Worm (Caenorhabditis elegans) whole organism, early embryonic: ENCODE data around the gene T11F9.14.

Experiments
- aly-1 ChIP-seq: sonication (generic microtip); optimal IDR thresholded peaks from 2 replicates; lab custom pipeline; 2016; ENCODE audit warnings: missing genetic modification characterization, missing compliant biosample characterization
- ceh-13 ChIP-seq: fragments of 200-800 bp; sonication (Bioruptor generic); optimal IDR thresholded peaks from 2 replicates; lab custom pipeline; 2018; ENCODE audit warnings: mild to moderate bottlenecking, missing genetic modification characterization, missing compliant biosample characterization
- flt-1 ChIP-seq: fragments of 200-800 bp; sonication (Bioruptor generic); IDR thresholded peaks from 2 replicates; pipeline ENCODE4 v1.3.6; 2022; ENCODE audit warnings: missing genetic modification characterization, missing compliant biosample characterization

ce11 chrV:11525338-11525737 is 44.7 kb upstream of the T11F9.14 start:
- TF ChIP-seq aly-1 (no peak), flt-1 (GFP tag; lab: Robert Waterston, UW) (no peak), ceh-13 (GFP tag; lab: Kevin White, UChicago) (no peak)
